Worm (Caenorhabditis elegans) whole organism, L4/young adult: ENCODE results near the gene pmk-3.

ENCODE experiments used
- W03F9.2 ChIP-seq: fragments of 150-350 bp; optimal IDR thresholded peaks from 2 replicates; lab custom pipeline; 2014; ENCODE audit warnings: missing biosample characterization, missing genetic modification characterization
- dao-5 ChIP-seq: sonication (generic microtip); optimal IDR thresholded peaks from 2 replicates; lab custom pipeline; 2016; ENCODE audit warnings: missing genotype, missing genetic modification characterization, moderate library complexity, missing compliant biosample characterization
- him-1 ChIP-seq: sonication (generic microtip); optimal IDR thresholded peaks from 2 replicates; lab custom pipeline; 2016; ENCODE audit warnings: missing genotype, missing genetic modification reagents, missing genetic modification characterization, missing compliant biosample characterization

pmk-3 gene

ce11 chrIV:8181404-8181803 lies 42.4 kb downstream of the pmk-3 start:
- TF ChIP-seq W03F9.2 (tag; lab: Kevin White, UChicago) (no peak), him-1 (tag; lab: Kevin White, UChicago) (no peak), dao-5 (tag; lab: Kevin White, UChicago) (no peak)

- TF ChIP-seq W03F9.2 (tag; lab: Kevin White, UChicago) (no peak), dao-5 (tag; lab: Kevin White, UChicago) (no peak), him-1 (tag; lab: Kevin White, UChicago) (no peak)
These were observed 43.5 kb downstream of the pmk-3 start for ce11 chrIV:8182566-8182965.

ce11 chrIV:8183313-8183712 lies 44.3 kb downstream of the pmk-3 start:
- TF ChIP-seq him-1 (tag; lab: Kevin White, UChicago) (peak; percentile 50), dao-5 (tag; lab: Kevin White, UChicago) (no peak)

ce11 chrIV:8188421-8189112 lies 49.5 kb downstream of the pmk-3 start:
- TF ChIP-seq W03F9.2 (tag; lab: Kevin White, UChicago): no peak
- TF ChIP-seq dao-5 (tag; lab: Kevin White, UChicago): no peak
- no peak for TF ChIP-seq him-1 (tag; lab: Kevin White, UChicago)

- no peak for TF ChIP-seq him-1 (tag; lab: Kevin White, UChicago)
- no peak for TF ChIP-seq W03F9.2 (tag; lab: Kevin White, UChicago)
- no peak for TF ChIP-seq dao-5 (tag; lab: Kevin White, UChicago)
These were observed 50.6 kb downstream of the pmk-3 start for ce11 chrIV:8189667-8190066.
